Worm (Caenorhabditis elegans) whole organism, L3 larva: ENCODE measurements around the gene C47E8.9.

Source experiments
- egl-5 ChIP-seq: fragments of 150-350 bp; optimal IDR thresholded peaks from 2 replicates; lab custom pipeline; 2017; ENCODE audit warnings: missing biosample characterization, missing genetic modification reagents, missing genetic modification characterization, inconsistent platforms
- fos-1 ChIP-seq: fragments of 150-350 bp; optimal IDR thresholded peaks from 2 replicates; lab custom pipeline; 2014; ENCODE audit warnings: missing biosample characterization, missing genetic modification characterization
- lin-15B ChIP-seq: fragments of 150-350 bp; optimal IDR thresholded peaks from 2 replicates; lab custom pipeline; 2014; ENCODE audit warnings: missing biosample characterization, missing genetic modification characterization
- lin-39 ChIP-seq: fragments of 150-350 bp; optimal IDR thresholded peaks from 2 replicates; lab custom pipeline; 2018; ENCODE audit warnings: missing biosample characterization, missing genetic modification reagents, missing genetic modification characterization
- nfya-1 ChIP-seq: sonication (generic microtip); optimal IDR thresholded peaks from 2 replicates; lab custom pipeline; 2017; ENCODE audit warnings: missing genetic modification characterization, mild to moderate bottlenecking, missing compliant biosample characterization, antibody characterized with exemption, moderate library complexity; ENCODE audit not compliant: insufficient read depth
- nhr-11 ChIP-seq: fragments of 150-350 bp; optimal IDR thresholded peaks from 2 replicates; lab custom pipeline; 2014; ENCODE audit warnings: missing biosample characterization, missing genetic modification characterization
- nhr-12 ChIP-seq: fragments of 150-350 bp; optimal IDR thresholded peaks from 2 replicates; lab custom pipeline; 2014; ENCODE audit warnings: missing biosample characterization, missing genetic modification characterization
- pqm-1 ChIP-seq: fragments of 150-350 bp; optimal IDR thresholded peaks from 2 replicates; lab custom pipeline; 2017; ENCODE audit warnings: missing biosample characterization, missing genetic modification characterization, inconsistent platforms
- tbx-2 ChIP-seq: sonication (generic microtip); optimal IDR thresholded peaks from 2 replicates; lab custom pipeline; 2016; ENCODE audit warnings: mild to moderate bottlenecking, missing genetic modification characterization, missing compliant biosample characterization
- unc-39 ChIP-seq: sonication (generic microtip); optimal IDR thresholded peaks from 4 replicates; lab custom pipeline; 2017; ENCODE audit warnings: missing biosample characterization, missing genetic modification characterization

DNA sequence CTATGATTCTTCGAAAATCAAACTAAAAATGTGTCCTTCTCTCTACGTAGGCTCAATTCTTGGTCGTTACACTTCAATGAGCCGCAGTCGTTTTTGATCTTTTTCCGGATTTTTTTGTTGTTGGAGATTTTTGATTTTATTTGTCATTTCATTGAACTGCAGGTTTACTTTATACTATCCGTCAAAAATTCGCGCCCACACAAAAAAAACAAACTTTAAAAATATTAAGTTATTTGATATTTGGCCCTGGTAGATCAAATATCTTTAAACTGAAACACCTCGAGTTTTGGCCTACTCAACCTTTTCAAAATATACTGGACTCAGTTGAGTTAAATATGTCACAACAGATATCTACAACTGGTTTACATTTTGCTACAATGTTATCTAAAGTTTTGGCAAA is 47.4 kb upstream of the C47E8.9 start:
- TF ChIP-seq nfya-1 (tag; lab: Kevin White, UChicago) = no peak
- no peak for TF ChIP-seq egl-5 (tag; lab: Kevin White, UChicago)
- no peak for TF ChIP-seq nhr-11
- no peak for TF ChIP-seq lin-15B (tag; lab: Kevin White, UChicago)
- no peak for TF ChIP-seq tbx-2 (tag; lab: Kevin White, UChicago)
- TF ChIP-seq pqm-1 (tag; lab: Kevin White, UChicago) = no peak
- no peak for TF ChIP-seq nhr-12
- TF ChIP-seq fos-1 (tag; lab: Kevin White, UChicago) = no peak
- no peak for TF ChIP-seq lin-39
- TF ChIP-seq unc-39 (tag; lab: Kevin White, UChicago) = no peak
